Fruit fly (Drosophila melanogaster) whole organism, embryonic: ENCODE data around the gene CG31743.

Experiments used
- Bdp1 ChIP-seq: fragments of 200-800 bp; sonication (Bioruptor generic); optimal IDR thresholded peaks from 3 replicates; lab custom pipeline; 2016; ENCODE audit warnings: missing biosample characterization, missing genetic modification characterization
- Bgb ChIP-seq: fragments of 200-800 bp; sonication (Bioruptor generic); IDR thresholded peaks from 2 replicates; pipeline ENCODE4 v1.3.6; 2022; ENCODE audit warnings: missing biosample characterization, missing genetic modification characterization; ENCODE audit not compliant: partially characterized antibody
- CG10959 ChIP-seq: fragments of 200-800 bp; sonication (Bioruptor generic); IDR thresholded peaks from 2 replicates; pipeline ENCODE4 v1.3.6; 2022; ENCODE audit warnings: missing biosample characterization, missing genetic modification characterization
- CG11456 ChIP-seq: fragments of 200-800 bp; sonication (Bioruptor generic); IDR thresholded peaks from 3 replicates; pipeline ENCODE4 v1.3.6; 2022; ENCODE audit warnings: missing biosample characterization, missing genetic modification characterization
- CG11504 ChIP-seq: fragments of 200-800 bp; sonication (Bioruptor generic); optimal IDR thresholded peaks from 3 replicates; lab custom pipeline; 2019; ENCODE audit warnings: missing biosample characterization, mild to moderate bottlenecking, missing genetic modification characterization, moderate library complexity
- CG13296 ChIP-seq: fragments of 200-800 bp; sonication (Bioruptor generic); optimal IDR thresholded peaks from 3 replicates; lab custom pipeline; 2018; ENCODE audit warnings: missing biosample characterization, mild to moderate bottlenecking, missing genetic modification characterization
- CG14014 ChIP-seq: fragments of 200-800 bp; sonication (Bioruptor generic); IDR thresholded peaks from 2 replicates; pipeline ENCODE4 v1.3.6; 2022; ENCODE audit warnings: missing biosample characterization, missing genetic modification characterization
- CG1832 ChIP-seq: fragments of 200-800 bp; sonication (Bioruptor generic); optimal IDR thresholded peaks from 2 replicates; lab custom pipeline; 2017; ENCODE audit warnings: missing biosample characterization, mild to moderate bottlenecking, missing genetic modification characterization, inconsistent platforms
- CG2116 ChIP-seq: fragments of 200-800 bp; sonication (Bioruptor generic); optimal IDR thresholded peaks from 3 replicates; lab custom pipeline; 2018; ENCODE audit warnings: missing biosample characterization, mild to moderate bottlenecking, missing genetic modification characterization
- CG2129 ChIP-seq: fragments of 200-800 bp; sonication (Bioruptor generic); IDR thresholded peaks from 2 replicates; pipeline ENCODE4 v1.3.6; 2022; ENCODE audit warnings: missing biosample characterization, missing genetic modification characterization; ENCODE audit not compliant: partially characterized antibody
- CG2678 ChIP-seq: fragments of 200-800 bp; sonication (Bioruptor generic); optimal IDR thresholded peaks from 3 replicates; lab custom pipeline; 2019; ENCODE audit warnings: missing biosample characterization, mild to moderate bottlenecking, missing genetic modification characterization, moderate library complexity
- CG3163 ChIP-seq: fragments of 200-800 bp; sonication (Bioruptor generic); optimal IDR thresholded peaks from 3 replicates; lab custom pipeline; 2016; ENCODE audit warnings: missing biosample characterization, missing genetic modification characterization
- CG34376 ChIP-seq: fragments of 200-800 bp; sonication (Bioruptor generic); optimal IDR thresholded peaks from 2 replicates; lab custom pipeline; 2018; ENCODE audit warnings: missing biosample characterization, mild to moderate bottlenecking, missing genetic modification characterization
- CG4328 ChIP-seq: fragments of 200-800 bp; sonication (Bioruptor generic); optimal IDR thresholded peaks from 3 replicates; lab custom pipeline; 2017; ENCODE audit warnings: missing biosample characterization, missing genetic modification reagents, missing genetic modification characterization
- CG5245 ChIP-seq: fragments of 200-800 bp; sonication (Bioruptor generic); optimal IDR thresholded peaks from 3 replicates; lab custom pipeline; 2016; ENCODE audit warnings: missing biosample characterization, missing genetic modification characterization
- CG5953 ChIP-seq: fragments of 200-800 bp; sonication (Bioruptor generic); IDR thresholded peaks from 2 replicates; pipeline ENCODE4 v1.3.6; 2022; ENCODE audit warnings: missing biosample characterization, missing genetic modification characterization
- CG6175 ChIP-seq: fragments of 200-800 bp; sonication (Bioruptor generic); IDR thresholded peaks from 3 replicates; pipeline ENCODE4 v1.3.6; 2022; ENCODE audit warnings: missing biosample characterization, missing genetic modification characterization
- CG8089 ChIP-seq: fragments of 200-800 bp; sonication (Bioruptor generic); optimal IDR thresholded peaks from 3 replicates; lab custom pipeline; 2016; ENCODE audit warnings: missing biosample characterization, missing genetic modification characterization
- CG9609 ChIP-seq: fragments of 200-800 bp; sonication (Bioruptor generic); optimal IDR thresholded peaks from 3 replicates; lab custom pipeline; 2016; ENCODE audit warnings: missing biosample characterization, missing genetic modification characterization
- Hey ChIP-seq: fragments of 200-800 bp; sonication (Bioruptor generic); optimal IDR thresholded peaks from 3 replicates; lab custom pipeline; 2018; ENCODE audit warnings: missing biosample characterization, mild to moderate bottlenecking, missing genetic modification characterization
- Lim3 ChIP-seq: fragments of 200-800 bp; sonication (Bioruptor generic); IDR thresholded peaks from 2 replicates; pipeline ENCODE4 v1.3.6; 2022; ENCODE audit warnings: missing biosample characterization, missing genetic modification characterization
- Sox102F ChIP-seq: fragments of 200-800 bp; sonication (Bioruptor generic); optimal IDR thresholded peaks from 2 replicates; lab custom pipeline; 2018; ENCODE audit warnings: missing biosample characterization, mild to moderate bottlenecking, missing genetic modification characterization, moderate library complexity
- Sry-β ChIP-seq: fragments of 200-800 bp; sonication (Bioruptor generic); optimal IDR thresholded peaks from 2 replicates; lab custom pipeline; 2018; ENCODE audit warnings: missing biosample characterization, mild to moderate bottlenecking, missing genetic modification characterization, moderate library complexity
- Trl ChIP-seq, 3 experiments: fragments of >200 bp in 2 of 3; fragments of 200-800 bp in 1 of 3; sonication (Bioruptor generic) in 1 of 3; optimal IDR thresholded peaks; 2 replicates in 1 of 3; 3 replicates in 2 of 3; lab custom pipeline; 2016 to 2017; ENCODE audit warnings: missing biosample characterization in 1 of 3, missing genetic modification characterization in 1 of 3
- bowl ChIP-seq: fragments of 200-800 bp; sonication (Bioruptor generic); IDR thresholded peaks from 2 replicates; pipeline ENCODE4 v1.3.6; 2022; ENCODE audit warnings: missing biosample characterization, missing genetic modification characterization
- chinmo ChIP-seq: fragments of 200-800 bp; sonication (Bioruptor generic); IDR thresholded peaks from 4 replicates; pipeline ENCODE4 v1.3.6; 2022; ENCODE audit warnings: missing biosample characterization, missing genetic modification characterization; ENCODE audit not compliant: partially characterized antibody
- crc ChIP-seq: fragments of 200-800 bp; sonication (Bioruptor generic); optimal IDR thresholded peaks from 2 replicates; lab custom pipeline; 2016; ENCODE audit warnings: missing biosample characterization, missing genetic modification characterization
- crol ChIP-seq: fragments of 200-800 bp; sonication (Bioruptor generic); IDR thresholded peaks from 2 replicates; pipeline ENCODE4 v1.3.6; 2022; ENCODE audit warnings: missing biosample characterization, missing genetic modification characterization
- cwo ChIP-seq: fragments of 200-800 bp; sonication (Bioruptor generic); optimal IDR thresholded peaks from 3 replicates; lab custom pipeline; 2017; ENCODE audit warnings: missing biosample characterization, missing genetic modification characterization, mild to moderate bottlenecking, moderate library complexity, missing genetic modification reagents
- ewg ChIP-seq: fragments of 200-800 bp; sonication (Bioruptor generic); optimal IDR thresholded peaks from 3 replicates; lab custom pipeline; 2017; ENCODE audit warnings: mild to moderate bottlenecking, missing biosample characterization, missing genetic modification reagents, missing genetic modification characterization
- exex ChIP-seq: fragments of 200-800 bp; sonication (Bioruptor generic); optimal IDR thresholded peaks from 4 replicates; lab custom pipeline; 2018; ENCODE audit warnings: missing biosample characterization, mild to moderate bottlenecking, missing genetic modification characterization, moderate library complexity
- fd96Cb ChIP-seq: fragments of 200-800 bp; sonication (Bioruptor generic); optimal IDR thresholded peaks from 2 replicates; lab custom pipeline; 2018; ENCODE audit warnings: missing biosample characterization, mild to moderate bottlenecking, missing genetic modification characterization, moderate library complexity
- gce ChIP-seq: fragments of 200-800 bp; sonication (Bioruptor generic); IDR thresholded peaks from 3 replicates; pipeline ENCODE4 v1.3.6; 2022; ENCODE audit warnings: missing biosample characterization, missing genetic modification characterization
- grn ChIP-seq: fragments of 200-800 bp; sonication (Bioruptor generic); optimal IDR thresholded peaks from 3 replicates; lab custom pipeline; 2017; ENCODE audit warnings: missing biosample characterization, missing genetic modification characterization
- kay ChIP-seq: fragments of 200-800 bp; sonication (Bioruptor generic); optimal IDR thresholded peaks from 2 replicates; lab custom pipeline; 2016; ENCODE audit warnings: missing biosample characterization, missing genetic modification characterization
- lab ChIP-seq: fragments of 200-800 bp; sonication (Bioruptor generic); optimal IDR thresholded peaks from 3 replicates; lab custom pipeline; 2017; ENCODE audit warnings: missing biosample characterization, missing genetic modification characterization, mild to moderate bottlenecking, moderate library complexity, missing genetic modification reagents
- mirr ChIP-seq: fragments of 200-800 bp; sonication (Bioruptor generic); optimal IDR thresholded peaks from 3 replicates; lab custom pipeline; 2018; ENCODE audit warnings: missing biosample characterization, mild to moderate bottlenecking, missing genetic modification characterization
- prd ChIP-seq, 3 experiments: fragments of >200 bp in 2 of 3; fragments of 200-800 bp in 1 of 3; sonication (Bioruptor generic) in 1 of 3; optimal IDR thresholded peaks in 2 of 3; IDR thresholded peaks in 1 of 3; 2 replicates in 2 of 3; 3 replicates in 1 of 3; pipeline versions ENCODE4 v1.3.6 to Lab custom; 2017 to 2022; ENCODE audit warnings: missing biosample characterization in 1 of 3, missing genetic modification characterization in 1 of 3
- pros ChIP-seq: fragments of 200-800 bp; sonication (Bioruptor generic); optimal IDR thresholded peaks from 3 replicates; lab custom pipeline; 2019; ENCODE audit warnings: missing biosample characterization, mild to moderate bottlenecking, missing genetic modification characterization, moderate library complexity
- psq ChIP-seq: fragments of 200-800 bp; sonication (Bioruptor generic); optimal IDR thresholded peaks from 2 replicates; lab custom pipeline; 2017; ENCODE audit warnings: missing biosample characterization, missing genetic modification characterization
- ro ChIP-seq: fragments of 200-800 bp; sonication (Bioruptor generic); IDR thresholded peaks from 2 replicates; pipeline ENCODE4 v1.3.6; 2022; ENCODE audit warnings: missing biosample characterization, missing genetic modification characterization
- salm ChIP-seq: fragments of 200-800 bp; sonication (Bioruptor generic); optimal IDR thresholded peaks from 2 replicates; lab custom pipeline; 2018; ENCODE audit warnings: missing biosample characterization, mild to moderate bottlenecking, missing genetic modification characterization
- sc ChIP-seq, 3 experiments: fragments of >200 bp in 2 of 3; fragments of 200-800 bp in 1 of 3; sonication (Bioruptor generic) in 1 of 3; optimal IDR thresholded peaks; 2 replicates in 2 of 3; 3 replicates in 1 of 3; lab custom pipeline; 2017; ENCODE audit warnings: mild to moderate bottlenecking in 1 of 3, missing biosample characterization in 1 of 3, missing genetic modification characterization in 1 of 3, missing genetic modification reagents in 1 of 3
- sim ChIP-seq: fragments of 200-800 bp; sonication (Bioruptor generic); IDR thresholded peaks from 2 replicates; pipeline ENCODE4 v1.3.6; 2022; ENCODE audit warnings: missing biosample characterization, missing genetic modification characterization
- slou ChIP-seq: fragments of 200-800 bp; sonication (Bioruptor generic); optimal IDR thresholded peaks from 3 replicates; lab custom pipeline; 2016; ENCODE audit warnings: missing biosample characterization, missing genetic modification characterization
- tx ChIP-seq: fragments of 200-800 bp; sonication (Bioruptor generic); optimal IDR thresholded peaks from 2 replicates; lab custom pipeline; 2016; ENCODE audit warnings: missing biosample characterization, missing genetic modification characterization
- z ChIP-seq: fragments of 200-800 bp; sonication (Bioruptor generic); IDR thresholded peaks from 3 replicates; pipeline ENCODE4 v1.3.6; 2022; ENCODE audit warnings: missing biosample characterization, missing genetic modification characterization
- zfh1 ChIP-seq: fragments of 200-800 bp; sonication (Bioruptor generic); IDR thresholded peaks from 3 replicates; pipeline ENCODE4 v1.3.6; 2022; ENCODE audit warnings: missing biosample characterization, missing genetic modification characterization

CG31743 gene

DNA sequence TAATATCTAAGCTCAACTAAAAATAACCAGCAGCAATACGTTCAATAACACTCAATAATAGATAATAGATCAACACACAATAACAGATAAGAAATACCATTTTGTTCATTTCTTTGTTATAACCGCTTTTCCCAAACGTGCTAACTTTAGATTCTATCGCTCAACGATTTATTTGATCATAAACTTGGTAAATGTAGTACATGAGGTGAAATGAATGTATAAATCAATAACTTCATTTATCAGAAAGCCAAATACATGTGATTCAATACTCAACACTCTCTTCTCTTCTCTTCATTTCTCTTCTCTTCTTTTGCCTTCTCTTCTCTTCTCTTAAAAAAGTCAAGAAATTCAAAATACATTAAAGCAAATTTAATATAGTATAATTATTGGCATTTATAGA, 21.7 kb upstream of the CG31743 start (continued):
- TF ChIP-seq CG13296 (GFP tag; lab: Kevin White, UChicago) (peak; percentile 19), cwo (GFP tag; lab: Kevin White, UChicago) (peak; percentile 42), Bdp1 (GFP tag; lab: Kevin White, UChicago) (no peak), CG10959 (no peak), crol (GFP tag; lab: Robert Waterston, UW) (no peak), Trl (optimal IDR thresholded peaks at IDR 0.05; lab: Kevin White, UChicago) (peak; percentile 72 to 90), Trl (GFP tag; optimal IDR thresholded peaks at IDR 0.05; lab: Kevin White, UChicago) (no peak), CG3163 (peak; percentile 75), salm (tag; lab: Kevin White, UChicago) (peak; percentile 45), CG2678 (tag; lab: Kevin White, UChicago) (peak; percentile 19), grn (GFP tag; lab: Kevin White, UChicago) (peak; percentile 85), exex (tag; lab: Kevin White, UChicago) (peak; percentile 70), mirr (GFP tag; lab: Kevin White, UChicago) (peak; percentile 56), CG34376 (GFP tag; lab: Kevin White, UChicago) (peak; percentile 70)

DNA sequence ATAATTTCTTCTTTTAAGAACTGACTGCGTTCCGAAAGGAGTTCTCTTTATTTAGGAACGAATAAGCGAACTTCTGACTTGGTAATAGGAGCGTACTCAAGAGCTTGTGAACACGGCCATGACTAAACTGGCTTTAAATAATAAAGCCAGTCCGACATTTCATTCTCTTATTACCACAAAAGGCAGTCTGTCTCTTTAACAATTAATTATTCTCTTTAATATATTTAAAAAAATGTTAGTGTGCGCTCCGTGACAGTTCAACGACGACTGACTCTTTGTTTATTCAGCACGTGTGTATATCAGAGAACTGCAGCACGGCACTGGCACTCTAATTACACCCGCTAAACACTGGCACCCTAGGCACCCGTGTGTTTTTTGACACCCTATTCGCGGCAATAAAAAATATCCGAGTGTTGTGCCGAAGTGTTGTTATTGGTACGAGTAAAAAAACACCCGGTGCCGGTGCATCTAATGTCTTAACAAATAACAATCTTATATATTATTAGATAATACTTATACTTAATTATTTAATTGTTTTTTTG, 20.8 kb upstream of the CG31743 start, which contains the start of gene CG31809:
CG31809 (minus strand) TSS at position 249 of the 542 bp plus-strand sequence.
- TF ChIP-seq tx (GFP tag; lab: Kevin White, UChicago) (no peak), crc (GFP tag; lab: Kevin White, UChicago) (no peak), lab (peak; percentile 7), bowl (no peak), CG2116 (no peak), CG5245 (GFP tag; lab: Kevin White, UChicago) (no peak), Hey (tag; lab: Kevin White, UChicago) (no peak), Bgb (GFP tag; lab: Robert Waterston, UW) (no peak), z (GFP tag; lab: Robert Waterston, UW) (no peak), gce (GFP tag; lab: Robert Waterston, UW) (no peak), pros (no peak), kay (no peak), slou (GFP tag; lab: Kevin White, UChicago) (no peak), CG5953 (no peak), sim (GFP tag; lab: Robert Waterston, UW) (no peak), psq (GFP tag; lab: Kevin White, UChicago) (no peak), fd96Cb (tag; lab: Kevin White, UChicago) (no peak), CG11456 (GFP tag; lab: Robert Waterston, UW) (no peak), Sox102F (GFP tag; lab: Kevin White, UChicago) (peak; percentile 4), zfh1 (GFP tag; lab: Robert Waterston, UW) (no peak), CG6175 (GFP tag; lab: Robert Waterston, UW) (no peak), CG4328 (GFP tag; lab: Kevin White, UChicago) (no peak), Lim3 (no peak), CG14014 (GFP tag; lab: Robert Waterston, UW) (no peak), CG9609 (GFP tag; lab: Kevin White, UChicago) (no peak), chinmo (GFP tag; lab: Robert Waterston, UW) (0 out of 4 replicates have a peak, but pooled peaks have one; percentile 62), prd (optimal IDR thresholded peaks at IDR 0.05; lab: Kevin White, UChicago) (no peak), prd (GFP tag; IDR thresholded peaks at IDR 0.05; lab: Robert Waterston, UW) (no peak), exex (tag; lab: Kevin White, UChicago) (peak; percentile 18), CG11504 (tag; lab: Kevin White, UChicago) (peak; percentile 3), CG2129 (GFP tag; lab: Robert Waterston, UW) (no peak), CG8089 (no peak), Sry-β (GFP tag; lab: Kevin White, UChicago) (no peak), ro (GFP tag; lab: Robert Waterston, UW) (no peak), CG1832 (no peak), ewg (GFP tag; lab: Kevin White, UChicago) (no peak), sc (optimal IDR thresholded peaks at IDR 0.05; lab: Kevin White, UChicago) (no peak), sc (GFP tag; optimal IDR thresholded peaks at IDR 0.05; lab: Kevin White, UChicago) (no peak)
